Worm (Caenorhabditis elegans): ENCODE measurements around the gene chs-2.
A peak's percentile ranks its signal among the peaks of the same experiment; 100 is the strongest.

chs-2 gene

DNA sequence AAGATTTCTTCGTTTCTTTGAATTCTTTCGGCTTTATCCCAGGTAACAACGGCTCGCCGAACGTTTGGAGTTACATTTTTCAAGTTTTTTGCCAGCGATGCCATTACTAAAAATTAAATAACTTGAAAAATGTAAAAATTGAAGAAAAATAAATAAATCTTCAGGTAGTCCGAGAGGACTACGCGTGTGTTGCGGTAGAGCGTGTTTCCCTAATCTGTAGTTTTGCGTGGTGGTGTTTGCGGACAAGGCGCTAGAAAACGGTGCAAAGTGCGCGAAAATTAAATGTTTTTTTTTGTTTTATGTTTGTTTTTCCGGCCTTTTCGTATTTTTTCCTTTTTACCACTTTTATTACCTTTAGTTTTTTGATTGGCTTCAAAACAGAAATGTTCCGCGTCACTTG, 40.9 kb upstream of the chs-2 start, which contains the start of gene mrpl-28 (continued):
- peak; percentile 97 for TF ChIP-seq rnt-1 (tag; optimal IDR thresholded peaks at IDR 0.05)
- peak; percentile 89 for TF ChIP-seq pax-3 (tag; optimal IDR thresholded peaks at IDR 0.05)
- TF ChIP-seq tbx-2 (tag; optimal IDR thresholded peaks at IDR 0.05) = peak; percentile 97

DNA sequence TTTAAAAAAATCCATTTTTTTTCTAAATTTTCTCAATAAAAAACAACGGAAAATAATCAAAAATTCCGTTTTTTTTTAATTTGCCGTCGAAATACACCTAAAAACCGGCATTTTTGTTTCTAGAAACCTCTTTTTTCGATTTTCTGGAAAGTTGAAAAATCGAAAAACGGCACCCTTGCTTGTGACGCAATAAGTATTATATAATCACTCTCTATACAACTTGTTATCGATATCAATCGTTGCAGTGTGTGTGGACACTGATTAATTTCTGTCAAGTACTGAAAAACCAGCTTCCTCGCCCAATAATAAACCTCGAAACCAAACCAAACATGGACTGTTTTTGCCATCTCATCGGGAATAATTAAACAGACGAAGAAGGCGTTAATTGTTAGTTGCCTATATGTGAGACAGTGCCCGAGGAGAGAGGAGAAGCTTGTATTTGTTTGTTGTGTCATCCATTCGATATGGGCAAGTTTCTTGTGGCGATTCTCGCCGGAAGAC, 39.7 kb upstream of the chs-2 start:
- TF ChIP-seq nhr-47 (tag; optimal IDR thresholded peaks at IDR 0.05) (no peak), efl-1 (optimal IDR thresholded peaks at IDR 0.05) (no peak), efl-1 (GFP tag; optimal IDR thresholded peaks at IDR 0.05 in 1 of 2) (peak in 1 of 2 experiments; percentile 78)

DNA sequence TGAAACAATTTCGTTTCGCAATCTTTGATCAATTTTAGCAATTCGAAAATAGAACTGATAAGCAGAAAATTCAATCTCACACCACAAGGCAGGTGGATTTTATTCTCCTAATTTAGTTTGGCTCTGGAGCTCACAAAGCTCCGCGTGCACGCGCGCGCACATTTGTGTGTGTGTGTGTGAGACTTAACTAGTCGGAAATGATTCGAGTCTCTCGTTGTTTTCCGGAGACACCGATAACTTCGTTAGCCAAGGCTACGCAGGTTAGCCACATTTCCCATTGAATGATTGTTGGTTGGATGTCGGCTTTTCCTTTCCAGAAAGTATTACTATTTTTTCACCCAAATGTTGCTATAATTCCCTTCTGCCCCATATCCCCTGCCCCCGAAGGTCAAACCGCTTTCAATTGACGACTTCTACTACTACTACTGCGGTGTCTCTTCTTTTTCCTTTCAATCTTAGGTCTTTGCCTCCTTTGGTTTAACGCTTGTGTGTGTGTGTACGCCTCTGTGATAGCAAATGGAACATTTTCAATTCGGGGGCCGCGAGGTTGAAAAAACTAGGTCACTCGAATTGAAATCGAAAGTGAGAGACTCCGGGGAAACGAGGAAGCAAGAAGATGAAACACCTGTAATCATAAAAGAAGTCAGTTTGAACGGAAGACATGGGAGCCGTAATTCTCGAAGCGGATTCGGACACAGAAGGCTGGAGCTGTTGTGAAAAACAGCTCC, 38.6 kb upstream of the chs-2 start:
- TF ChIP-seq nhr-77 (tag; optimal IDR thresholded peaks at IDR 0.05) = no peak
- TF ChIP-seq ztf-4 (tag; optimal IDR thresholded peaks at IDR 0.05) = no peak
- TF ChIP-seq C16A3.4 (tag; optimal IDR thresholded peaks at IDR 0.05) = no peak
- TF ChIP-seq ceh-8 (GFP tag; optimal IDR thresholded peaks at IDR 0.05) = no peak
- TF ChIP-seq unc-62 (GFP tag; optimal IDR thresholded peaks at IDR 0.05) = no peak
- no peak for TF ChIP-seq mdl-1 (tag; optimal IDR thresholded peaks at IDR 0.05)
- TF ChIP-seq unc-130 (tag; optimal IDR thresholded peaks at IDR 0.05) = no peak
- no peak for TF ChIP-seq ceh-82 (tag; optimal IDR thresholded peaks at IDR 0.05)
- peak; percentile 44 for TF ChIP-seq nhr-47 (tag; optimal IDR thresholded peaks at IDR 0.05)
- TF ChIP-seq nhr-71 (tag; optimal IDR thresholded peaks at IDR 0.05) = peak; percentile 58
- TF ChIP-seq nhr-20 (tag; optimal IDR thresholded peaks at IDR 0.05) = no peak
- no peak for TF ChIP-seq hlh-4 (tag; optimal IDR thresholded peaks at IDR 0.05)
- TF ChIP-seq dsc-1 (tag; optimal IDR thresholded peaks at IDR 0.05) = no peak
- no peak for TF ChIP-seq lir-3 (tag; optimal IDR thresholded peaks at IDR 0.05; ENCODE audit: poor library complexity)
- TF ChIP-seq hpl-2 (GFP tag; optimal IDR thresholded peaks at IDR 0.05) = no peak
- peak; percentile 6 for TF ChIP-seq swsn-7 (tag; optimal IDR thresholded peaks at IDR 0.05)
- TF ChIP-seq F16B12.6 (tag; optimal IDR thresholded peaks at IDR 0.05) = no peak
- TF ChIP-seq elt-3 (tag; optimal IDR thresholded peaks at IDR 0.05) = peak in 1 of 6 experiments; percentile 17
- no peak for TF ChIP-seq Y116A8C.19 (tag; optimal IDR thresholded peaks at IDR 0.05; ENCODE audit: borderline replicate concordance)
- no peak for TF ChIP-seq fkh-10 (GFP tag; optimal IDR thresholded peaks at IDR 0.05)
- TF ChIP-seq sox-4 (tag; optimal IDR thresholded peaks at IDR 0.05) = no peak
- TF ChIP-seq ceh-88 (GFP tag; IDR thresholded peaks at IDR 0.05) = no peak
- TF ChIP-seq lsy-2 (tag; optimal IDR thresholded peaks at IDR 0.05) = no peak
- peak; percentile 27 for TF ChIP-seq nhr-85 (tag)
- no peak for TF ChIP-seq isw-1 (GFP tag; IDR thresholded peaks at IDR 0.05)
- TF ChIP-seq jun-1 (tag; optimal IDR thresholded peaks at IDR 0.05) = no peak
- TF ChIP-seq fkh-8 (tag; optimal IDR thresholded peaks at IDR 0.05) = peak; percentile 76
- no peak for TF ChIP-seq lin-15B (tag; optimal IDR thresholded peaks at IDR 0.05)
- no peak for TF ChIP-seq lin-13 (GFP tag; optimal IDR thresholded peaks at IDR 0.05)
- TF ChIP-seq lin-14 (GFP tag; optimal IDR thresholded peaks at IDR 0.05) = peak; percentile 61
- TF ChIP-seq ceh-90 (tag; optimal IDR thresholded peaks at IDR 0.05) = no peak
- no peak for TF ChIP-seq ztf-11 (tag; optimal IDR thresholded peaks at IDR 0.05)
- TF ChIP-seq rnt-1 (tag; optimal IDR thresholded peaks at IDR 0.05) = no peak
- no peak for TF ChIP-seq egl-13 (tag; optimal IDR thresholded peaks at IDR 0.05)
- no peak for TF ChIP-seq ets-5 (GFP tag; IDR thresholded peaks at IDR 0.05)
- TF ChIP-seq elt-2 (tag; optimal IDR thresholded peaks at IDR 0.05) = no peak
- no peak for TF ChIP-seq nhr-12 (tag; optimal IDR thresholded peaks at IDR 0.05)
- TF ChIP-seq unc-30 (tag; optimal IDR thresholded peaks at IDR 0.05) = no peak
- no peak for TF ChIP-seq sup-37 (GFP tag; optimal IDR thresholded peaks at IDR 0.05)
- TF ChIP-seq zag-1 (tag; optimal IDR thresholded peaks at IDR 0.05) = no peak
- TF ChIP-seq fkh-4 (tag; optimal IDR thresholded peaks at IDR 0.05; ENCODE audit: borderline replicate concordance) = no peak
- no peak for TF ChIP-seq mab-9 (GFP tag; IDR thresholded peaks at IDR 0.05)
- no peak for TF ChIP-seq snu-23 (GFP tag; optimal IDR thresholded peaks at IDR 0.05)
- TF ChIP-seq tbx-2 (tag; optimal IDR thresholded peaks at IDR 0.05) = peak; percentile 22
- peak; percentile 98 for TF ChIP-seq blmp-1 (tag; optimal IDR thresholded peaks at IDR 0.05)

All from whole organism, L1 larva.